Fruit fly (Drosophila melanogaster) whole organism: ENCODE data around the gene CG3437.

Experiments used
- CG8478 ChIP-seq: fragments of >200 bp; optimal IDR thresholded peaks from 2 replicates; lab custom pipeline; 2018; ENCODE audit warnings: inconsistent platforms
- Dll ChIP-seq: fragments of >200 bp; optimal IDR thresholded peaks from 2 replicates; lab custom pipeline; 2017
- EcR ChIP-seq, 2 experiments: fragments of >200 bp; optimal IDR thresholded peaks; 2 replicates each; lab custom pipeline; 2017; ENCODE audit warnings: missing biosample characterization in 2 of 2, missing genetic modification characterization in 2 of 2, missing genetic modification reagents in 2 of 2
- pan ChIP-seq: fragments of >200 bp; optimal IDR thresholded peaks from 2 replicates; lab custom pipeline; 2017
- psq ChIP-seq: fragments of >200 bp; optimal IDR thresholded peaks from 2 replicates; lab custom pipeline; 2017
- usp ChIP-seq: fragments of >200 bp; optimal IDR thresholded peaks from 2 replicates; lab custom pipeline; 2017; ENCODE audit warnings: missing biosample characterization, missing genetic modification characterization, mixed read lengths

The CG3437 gene

dm6 chr3L:9492115-9492514 lies 34.6 kb upstream of the CG3437 start, which contains the start of gene CG32037:
Gene CG32037, minus strand, starts transcription at chr3L:9492215.
- TF ChIP-seq EcR (GFP tag; optimal IDR thresholded peaks at IDR 0.05; lab: Kevin White, UChicago): no peak
- TF ChIP-seq pan (lab: Kevin White, UChicago): no peak
- TF ChIP-seq psq (lab: Kevin White, UChicago): no peak
- no peak for TF ChIP-seq usp (GFP tag; lab: Kevin White, UChicago)
- no peak for TF ChIP-seq Dll (lab: Kevin White, UChicago)
- no peak for TF ChIP-seq CG8478

- TF ChIP-seq psq (lab: Kevin White, UChicago) (no peak), usp (GFP tag; lab: Kevin White, UChicago) (no peak), CG8478 (no peak), pan (lab: Kevin White, UChicago) (no peak), EcR (GFP tag; optimal IDR thresholded peaks at IDR 0.05; lab: Kevin White, UChicago) (no peak), Dll (lab: Kevin White, UChicago) (no peak)
Observed at dm6 chr3L:9491331-9491730, 33.9 kb upstream of the CG3437 start.

- TF ChIP-seq psq (lab: Kevin White, UChicago): no peak
- TF ChIP-seq pan (lab: Kevin White, UChicago): no peak
- TF ChIP-seq CG8478: no peak
- no peak for TF ChIP-seq usp (GFP tag; lab: Kevin White, UChicago)
- no peak for TF ChIP-seq EcR (GFP tag; optimal IDR thresholded peaks at IDR 0.05; lab: Kevin White, UChicago)
- no peak for TF ChIP-seq Dll (lab: Kevin White, UChicago)
Observed at dm6 chr3L:9490432-9490831, 33.0 kb upstream of the CG3437 start.

- TF ChIP-seq psq (lab: Kevin White, UChicago): no peak
- TF ChIP-seq usp (GFP tag; lab: Kevin White, UChicago): no peak
- TF ChIP-seq Dll (lab: Kevin White, UChicago): no peak
- no peak for TF ChIP-seq pan (lab: Kevin White, UChicago)
- no peak for TF ChIP-seq CG8478
- no peak for TF ChIP-seq EcR (GFP tag; optimal IDR thresholded peaks at IDR 0.05; lab: Kevin White, UChicago)
Observed at dm6 chr3L:9489627-9490026, 32.2 kb upstream of the CG3437 start.

- TF ChIP-seq EcR (GFP tag; optimal IDR thresholded peaks at IDR 0.05; lab: Kevin White, UChicago) (no peak), usp (GFP tag; lab: Kevin White, UChicago) (no peak), pan (lab: Kevin White, UChicago) (no peak), CG8478 (no peak), psq (lab: Kevin White, UChicago) (no peak), Dll (lab: Kevin White, UChicago) (no peak)
Observed at dm6 chr3L:9489133-9489532, 31.7 kb upstream of the CG3437 start, which contains the start of gene CG32036. Gene CG32036, minus strand, starts transcription at chr3L:9489233.

- TF ChIP-seq CG8478 (no peak), Dll (lab: Kevin White, UChicago) (no peak), EcR (GFP tag; optimal IDR thresholded peaks at IDR 0.05; lab: Kevin White, UChicago) (no peak), pan (lab: Kevin White, UChicago) (no peak), usp (GFP tag; lab: Kevin White, UChicago) (no peak), psq (lab: Kevin White, UChicago) (no peak)
Observed at dm6 chr3L:9487586-9487985, 30.1 kb upstream of the CG3437 start, which contains the start of gene pall. Gene pall, minus strand, starts transcription at chr3L:9487790.

dm6 chr3L:9476829-9477228 lies 19.4 kb upstream of the CG3437 start, which contains the start of the genes Uch-L5 and Jarid2:
Gene Uch-L5, minus strand, starts transcription at chr3L:9476965.
Gene Jarid2, plus strand, starts transcription at chr3L:9477038.
- no peak for TF ChIP-seq psq (lab: Kevin White, UChicago)
- no peak for TF ChIP-seq CG8478
- no peak for TF ChIP-seq Dll (lab: Kevin White, UChicago)
- no peak for TF ChIP-seq usp (GFP tag; lab: Kevin White, UChicago)
- no peak for TF ChIP-seq EcR (GFP tag; optimal IDR thresholded peaks at IDR 0.05; lab: Kevin White, UChicago)
- no peak for TF ChIP-seq pan (lab: Kevin White, UChicago)

- TF ChIP-seq usp (GFP tag; lab: Kevin White, UChicago) (no peak), CG8478 (no peak)
Observed at dm6 chr3L:9471151-9471903, 13.9 kb upstream of the CG3437 start.

- TF ChIP-seq EcR (GFP tag; optimal IDR thresholded peaks at IDR 0.05; lab: Kevin White, UChicago): no peak
- no peak for TF ChIP-seq CG8478
Observed at dm6 chr3L:9469079-9469478, 11.6 kb upstream of the CG3437 start.

dm6 chr3L:9468261-9468890 lies 10.9 kb upstream of the CG3437 start:
- TF ChIP-seq pan (lab: Kevin White, UChicago): peak; percentile 68
- TF ChIP-seq usp (GFP tag; lab: Kevin White, UChicago): no peak

- TF ChIP-seq Dll (lab: Kevin White, UChicago): no peak
- no peak for TF ChIP-seq CG8478
- no peak for TF ChIP-seq EcR (GFP tag; optimal IDR thresholded peaks at IDR 0.05; lab: Kevin White, UChicago)
- TF ChIP-seq pan (lab: Kevin White, UChicago): no peak
- no peak for TF ChIP-seq usp (GFP tag; lab: Kevin White, UChicago)
- TF ChIP-seq psq (lab: Kevin White, UChicago): no peak
Observed at dm6 chr3L:9467763-9468206, 10.3 kb upstream of the CG3437 start.

dm6 chr3L:9467267-9467666 lies 9.8 kb upstream of the CG3437 start:
- no peak for TF ChIP-seq psq (lab: Kevin White, UChicago)
- TF ChIP-seq CG8478: no peak
- TF ChIP-seq pan (lab: Kevin White, UChicago): no peak
- TF ChIP-seq usp (GFP tag; lab: Kevin White, UChicago): no peak
- no peak for TF ChIP-seq Dll (lab: Kevin White, UChicago)
- no peak for TF ChIP-seq EcR (GFP tag; optimal IDR thresholded peaks at IDR 0.05; lab: Kevin White, UChicago)
